Fruit fly (Drosophila melanogaster): Measurements from ENCODE around the gene FoxK.
"Not testable (repeated sequence)": the region's sequence is repeated elsewhere in the genome, so short reads cannot be mapped to it uniquely, and the experiment has no call there.

FoxK gene

dm6 chr3L:11134886-11135285 lies 14.3 kb upstream of the FoxK start, which contains the start of gene CG14143:
CG14143 (plus strand) TSS chr3L:11134987.
- TF ChIP-seq D1 (tag; optimal IDR thresholded peaks at IDR 0.05); CG32121 (GFP tag; IDR thresholded peaks at IDR 0.05); CG17806 (tag; optimal IDR thresholded peaks at IDR 0.05): not testable (repeated sequence)

- TF ChIP-seq CG12605 (GFP tag; IDR thresholded peaks at IDR 0.05); CG13204 (GFP tag; optimal IDR thresholded peaks at IDR 0.05); CG4496 (GFP tag; IDR thresholded peaks at IDR 0.05): not testable (repeated sequence)
Measured at dm6 chr3L:11132055-11132454, 11.5 kb upstream of the FoxK start, which contains the start of gene CG32074. CG32074 (minus strand) TSS chr3L:11132322.

DNA sequence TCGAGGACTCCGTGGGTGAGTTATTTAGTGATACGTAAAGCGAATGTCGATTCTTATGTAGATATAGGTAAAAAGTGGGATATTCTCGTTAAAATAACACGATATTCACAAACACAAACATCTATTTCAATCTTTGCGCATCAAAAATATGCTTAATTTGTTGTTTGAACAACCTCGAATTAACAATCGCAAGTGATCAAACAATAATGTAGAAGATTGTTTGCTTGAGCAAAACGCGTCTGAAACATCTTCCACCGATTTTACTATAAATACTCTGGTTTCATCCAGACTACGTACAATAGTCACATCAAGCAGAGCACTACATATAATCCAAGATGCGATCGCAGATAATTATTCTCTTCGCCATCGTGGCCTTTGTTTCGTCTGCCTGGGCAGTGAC lies 10.0 kb upstream of the FoxK start, which contains the start of gene nol:
nol (plus strand) TSS at position 301 of the 400 bp plus-strand sequence.
- TF ChIP-seq D1 (tag; optimal IDR thresholded peaks at IDR 0.05), result no peak

DNA sequence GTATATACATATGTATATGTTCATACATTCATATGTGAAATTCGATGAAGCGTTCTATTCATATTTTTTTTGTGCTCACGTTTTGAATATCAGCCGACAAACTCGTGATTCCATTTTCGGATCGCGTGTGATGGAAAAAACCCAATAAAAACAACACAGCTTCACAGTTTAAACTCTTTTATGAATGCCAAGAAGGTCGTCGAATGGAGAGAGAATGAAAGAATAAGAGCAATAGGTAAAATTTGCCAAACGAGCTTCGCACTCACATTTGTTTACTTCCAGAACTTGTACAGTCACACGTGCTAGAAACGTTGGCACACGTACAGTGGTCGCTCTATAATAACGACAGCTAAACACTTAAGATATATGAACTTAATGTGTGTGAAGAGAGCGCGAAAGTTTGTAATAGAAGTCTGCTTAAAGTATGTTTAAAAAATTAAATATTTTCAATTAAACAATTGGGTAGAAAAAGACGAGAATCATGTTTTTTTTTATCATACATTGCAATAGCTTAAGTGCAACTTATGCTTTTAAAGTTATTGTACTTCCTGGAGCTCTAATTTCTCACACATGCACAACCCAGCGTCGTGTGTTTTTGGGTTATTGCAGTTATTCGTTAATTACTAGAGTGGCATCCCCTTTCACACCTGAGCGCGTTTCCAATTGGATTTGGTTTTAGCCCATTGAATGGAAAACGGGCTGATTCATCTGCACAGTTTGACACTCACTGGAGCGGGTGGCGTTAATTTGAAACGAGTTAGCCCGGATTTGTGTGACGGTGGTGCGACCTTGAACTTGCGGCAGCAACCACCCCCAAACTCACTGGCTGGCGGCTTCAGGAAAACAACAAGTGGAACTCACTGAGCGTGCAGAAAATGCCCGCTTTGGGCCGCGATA lies 5.3 kb upstream of the FoxK start:
- TF ChIP-seq Pif1B (GFP tag; optimal IDR thresholded peaks at IDR 0.05) (no peak), Pif1A (GFP tag; optimal IDR thresholded peaks at IDR 0.05) (no peak), CG12605 (GFP tag; IDR thresholded peaks at IDR 0.05) (no peak), CG9948 (tag; optimal IDR thresholded peaks at IDR 0.05) (no peak), CG8159 (tag; optimal IDR thresholded peaks at IDR 0.05) (no peak), CG4496 (GFP tag; IDR thresholded peaks at IDR 0.05) (no peak), CG8301 (tag; optimal IDR thresholded peaks at IDR 0.05) (no peak), CG13204 (GFP tag; optimal IDR thresholded peaks at IDR 0.05) (no peak), CG10348 (GFP tag; IDR thresholded peaks at IDR 0.05) (no peak), CG17806 (tag; optimal IDR thresholded peaks at IDR 0.05) (no peak), EcR (GFP tag; optimal IDR thresholded peaks at IDR 0.05) (no peak), Snoo (tag; optimal IDR thresholded peaks at IDR 0.05) (no peak), D1 (tag; optimal IDR thresholded peaks at IDR 0.05) (no peak), CG14655 (GFP tag; optimal IDR thresholded peaks at IDR 0.05) (no peak), gl (tag; optimal IDR thresholded peaks at IDR 0.05) (no peak), Ets98B (GFP tag; IDR thresholded peaks at IDR 0.05) (no peak), rn (GFP tag; IDR thresholded peaks at IDR 0.05) (no peak), CG34367 (tag; optimal IDR thresholded peaks at IDR 0.05) (no peak)

DNA sequence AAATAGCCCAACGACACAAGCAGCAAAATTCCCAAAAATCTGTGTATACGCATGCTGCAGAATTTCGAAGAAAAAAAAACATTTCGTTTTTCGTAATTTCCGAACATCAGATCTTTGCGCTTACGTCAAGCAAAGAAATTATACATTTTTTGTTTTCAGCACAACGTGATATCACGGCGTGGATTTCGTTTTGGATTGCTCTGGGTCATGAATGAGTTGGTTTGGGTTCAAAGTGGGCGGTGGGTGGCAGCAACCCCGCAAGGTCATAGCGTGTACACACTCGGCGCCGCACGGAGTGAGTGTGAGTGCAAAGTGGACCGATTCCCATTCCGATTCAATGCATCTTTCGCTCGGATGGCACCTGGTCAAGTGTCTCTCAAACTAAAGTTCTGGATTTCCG lies 4.3 kb upstream of the FoxK start:
- TF ChIP-seq Ets98B (GFP tag; IDR thresholded peaks at IDR 0.05) (no peak), CG8159 (tag; optimal IDR thresholded peaks at IDR 0.05) (no peak)

DNA sequence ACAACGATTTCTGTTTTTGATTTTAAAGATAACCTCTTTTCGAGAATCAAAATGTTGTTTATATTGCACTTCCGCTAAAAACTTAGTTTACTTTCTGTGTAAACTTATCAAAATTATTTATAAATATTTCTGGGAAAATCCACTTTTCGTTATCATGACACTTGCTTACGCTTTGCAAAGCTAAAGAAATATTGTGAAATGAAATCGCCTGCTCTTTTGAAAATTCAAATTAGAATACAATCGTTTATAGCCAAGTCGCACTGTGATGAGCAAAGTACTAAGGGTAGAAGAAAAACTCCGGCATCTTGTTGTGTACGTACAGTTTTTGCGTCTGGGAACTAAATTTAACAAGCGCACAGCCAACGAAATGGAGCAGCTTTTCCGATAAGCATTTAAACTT lies 3.9 kb upstream of the FoxK start:
- TF ChIP-seq CG14655 (GFP tag; optimal IDR thresholded peaks at IDR 0.05) (peak; percentile 47), CG9948 (tag; optimal IDR thresholded peaks at IDR 0.05) (no peak)

DNA sequence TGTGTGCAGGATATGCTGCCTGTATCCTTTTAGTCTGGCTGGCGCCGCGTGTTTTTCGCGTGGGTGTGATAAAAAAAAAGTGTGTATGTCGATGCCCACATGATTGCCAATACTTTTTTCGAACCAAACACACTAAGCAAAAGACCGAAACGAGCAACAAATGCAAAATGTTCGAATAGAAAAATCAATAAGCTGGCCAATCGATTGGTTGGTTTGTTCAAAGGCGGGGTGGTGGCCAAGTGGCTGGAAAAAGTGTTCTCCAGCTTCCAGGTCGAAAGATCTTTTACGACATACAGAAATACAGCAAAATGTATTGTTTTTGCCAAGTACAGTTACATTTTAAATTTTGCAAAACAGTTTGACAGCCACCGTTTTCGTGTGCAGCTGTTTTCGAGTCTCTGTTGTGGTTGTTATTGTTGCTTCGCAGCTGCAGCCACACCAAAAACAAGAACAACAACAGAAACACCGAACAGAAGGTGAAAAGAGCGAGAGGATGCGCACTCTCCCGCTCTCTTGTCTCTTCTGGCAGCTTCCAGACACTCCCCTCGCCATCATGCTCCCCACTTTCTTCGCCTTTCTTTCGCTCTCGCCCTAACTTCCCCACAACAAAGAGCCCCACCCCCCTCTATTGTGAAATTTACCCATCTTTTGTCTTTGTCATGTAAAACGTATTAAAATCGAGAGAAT lies 3.2 kb upstream of the FoxK start:
- TF ChIP-seq Snoo (tag; optimal IDR thresholded peaks at IDR 0.05), result no peak
- no peak for TF ChIP-seq CG12605 (GFP tag; IDR thresholded peaks at IDR 0.05)
- no peak for TF ChIP-seq CG34367 (tag; optimal IDR thresholded peaks at IDR 0.05)
- TF ChIP-seq Ets98B (GFP tag; IDR thresholded peaks at IDR 0.05), result no peak
- 0 out of 3 replicates have a peak, but pooled peaks have one; percentile 11 for TF ChIP-seq CG4496 (GFP tag; IDR thresholded peaks at IDR 0.05)
- no peak for TF ChIP-seq CG17806 (tag; optimal IDR thresholded peaks at IDR 0.05)
- TF ChIP-seq fd96Ca (GFP tag; IDR thresholded peaks at IDR 0.05), result no peak; the same call in 2 of the 3 replicates

DNA sequence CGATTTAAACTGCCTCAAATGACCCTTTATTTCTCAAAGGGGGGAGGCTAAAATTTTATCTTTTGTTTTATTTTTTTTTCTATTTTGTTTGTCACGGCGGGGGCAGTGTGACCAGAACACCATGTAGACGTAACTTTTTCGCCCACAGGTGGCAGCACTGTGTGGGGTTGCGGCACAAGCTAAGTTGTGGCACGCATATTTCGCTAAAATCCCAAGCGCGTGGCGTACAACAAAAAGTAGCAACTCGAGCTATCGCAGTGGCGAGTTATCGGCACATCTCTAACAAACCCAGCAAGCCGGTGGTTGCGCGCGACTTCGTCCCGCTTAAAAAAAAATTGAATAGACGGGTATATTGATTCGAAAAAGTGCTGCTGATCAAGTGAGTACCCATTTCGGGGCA lies 2.5 kb upstream of the FoxK start, which contains the start of the genes Ufd1 and NaPi-III:
Ufd1 (minus strand) TSS at position 129 of the 400 bp plus-strand sequence.
NaPi-III (plus strand) TSS at position 261 of the 400 bp plus-strand sequence.
- TF ChIP-seq gl (tag; optimal IDR thresholded peaks at IDR 0.05) (no peak), Ets98B (GFP tag; IDR thresholded peaks at IDR 0.05) (peak; percentile 76), CG34367 (tag; optimal IDR thresholded peaks at IDR 0.05) (no peak), CG8301 (tag; optimal IDR thresholded peaks at IDR 0.05) (no peak), rn (GFP tag; IDR thresholded peaks at IDR 0.05) (0 out of 2 replicates have a peak, but pooled peaks have one; percentile 23), Pif1A (GFP tag; optimal IDR thresholded peaks at IDR 0.05) (peak; percentile 1), CG15710 (tag; optimal IDR thresholded peaks at IDR 0.05) (peak; percentile 31), CG17806 (tag; optimal IDR thresholded peaks at IDR 0.05) (no peak), CG32121 (GFP tag; IDR thresholded peaks at IDR 0.05) (peak; percentile 69), D1 (tag; optimal IDR thresholded peaks at IDR 0.05) (no peak), Snoo (tag; optimal IDR thresholded peaks at IDR 0.05) (peak; percentile 43), fd96Ca (GFP tag; IDR thresholded peaks at IDR 0.05) (0 out of 3 replicates have a peak, but pooled peaks have one; percentile 24), CG12605 (GFP tag; IDR thresholded peaks at IDR 0.05) (no peak), CG4496 (GFP tag; IDR thresholded peaks at IDR 0.05) (peak; percentile 76), Pif1B (GFP tag; optimal IDR thresholded peaks at IDR 0.05) (no peak), CG10348 (GFP tag; IDR thresholded peaks at IDR 0.05) (no peak), CG13204 (GFP tag; optimal IDR thresholded peaks at IDR 0.05) (no peak), CG14655 (GFP tag; optimal IDR thresholded peaks at IDR 0.05) (no peak), EcR (GFP tag; optimal IDR thresholded peaks at IDR 0.05) (no peak), CG8159 (tag; optimal IDR thresholded peaks at IDR 0.05) (no peak)

Data from whole organism, pupa.